Fruit fly (Drosophila melanogaster) whole organism, wandering third instar larva: ENCODE measurements around the gene Irc.

Experiments used
- Abd-B ChIP-seq: fragments of >200 bp; optimal IDR thresholded peaks from 2 replicates; lab custom pipeline; 2017; ENCODE audit warnings: missing biosample characterization, missing genetic modification characterization
- CG32264 ChIP-seq: fragments of 200-800 bp; sonication (Bioruptor generic); optimal IDR thresholded peaks from 2 replicates; lab custom pipeline; 2016; ENCODE audit warnings: missing biosample characterization, missing genetic modification characterization
- Hr78 ChIP-seq: fragments of >200 bp; optimal IDR thresholded peaks from 2 replicates; lab custom pipeline; 2017; ENCODE audit warnings: missing biosample characterization, missing genetic modification characterization
- OdsH ChIP-seq: fragments of 200-800 bp; sonication (Bioruptor generic); optimal IDR thresholded peaks from 2 replicates; lab custom pipeline; 2016; ENCODE audit warnings: missing biosample characterization, mild to moderate bottlenecking, missing genetic modification characterization
- Rel ChIP-seq, 2 experiments: fragments of 200-800 bp; sonication (Bioruptor generic) in 1 of 2; optimal IDR thresholded peaks; 2 replicates in 1 of 2; 3 replicates in 1 of 2; lab custom pipeline; 2016 to 2019; ENCODE audit warnings: mild to moderate bottlenecking in 2 of 2, missing biosample characterization in 2 of 2, missing genetic modification characterization in 2 of 2, moderate library complexity in 1 of 2
- dsf ChIP-seq: sonication (Bioruptor generic); optimal IDR thresholded peaks from 2 replicates; lab custom pipeline; 2016; ENCODE audit warnings: missing biosample characterization, missing genetic modification characterization, borderline replicate concordance
- foxo ChIP-seq, 2 experiments: fragments of 200-800 bp; sonication (Bioruptor generic); optimal IDR thresholded peaks; 2 replicates in 1 of 2; 3 replicates in 1 of 2; lab custom pipeline; 2016 to 2017; ENCODE audit warnings: missing biosample characterization in 2 of 2, missing genetic modification characterization in 2 of 2
- fru ChIP-seq: fragments of 200-800 bp; sonication (Bioruptor generic); optimal IDR thresholded peaks from 3 replicates; lab custom pipeline; 2016; ENCODE audit warnings: missing biosample characterization, mild to moderate bottlenecking, missing genetic modification characterization
- h ChIP-seq: fragments of 200-800 bp; sonication (Bioruptor generic); optimal IDR thresholded peaks from 3 replicates; lab custom pipeline; 2016; ENCODE audit warnings: missing biosample characterization, mild to moderate bottlenecking, missing genetic modification characterization
- psq ChIP-seq: fragments of 200-800 bp; sonication (Bioruptor generic); optimal IDR thresholded peaks from 3 replicates; lab custom pipeline; 2017; ENCODE audit warnings: missing biosample characterization, mild to moderate bottlenecking, missing genetic modification characterization, moderate library complexity
- sage ChIP-seq: fragments of 200-800 bp; sonication (Bioruptor generic); optimal IDR thresholded peaks from 2 replicates; lab custom pipeline; 2016; ENCODE audit warnings: missing biosample characterization, mild to moderate bottlenecking, missing genetic modification characterization
- usp ChIP-seq: fragments of >200 bp; optimal IDR thresholded peaks from 2 replicates; lab custom pipeline; 2017; ENCODE audit warnings: missing biosample characterization, missing genetic modification characterization

DNA sequence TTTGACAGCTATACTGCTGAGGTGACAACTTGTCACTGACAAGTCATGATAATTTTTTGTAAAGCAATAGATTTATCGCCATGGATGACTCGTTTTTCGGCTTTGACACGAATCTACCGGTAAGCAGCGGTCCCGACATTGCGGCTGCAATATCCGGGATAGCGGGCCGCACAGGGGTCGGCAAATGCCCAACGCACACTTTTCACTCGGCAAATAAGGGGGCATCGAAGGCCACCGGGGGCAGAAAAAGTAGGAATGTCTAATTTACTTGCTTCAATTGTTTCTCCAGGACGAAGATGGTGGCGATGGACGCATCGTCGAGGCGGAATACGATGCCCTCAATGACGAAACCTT lies 40.9 kb downstream of the Irc start:
- TF ChIP-seq dsf (no peak), Hr78 (GFP tag; lab: Kevin White, UChicago) (no peak), Rel (GFP tag; optimal IDR thresholded peaks at IDR 0.05; lab: Kevin White, UChicago) (no peak), Rel (tag; optimal IDR thresholded peaks at IDR 0.05; lab: Kevin White, UChicago) (no peak), fru (GFP tag; lab: Kevin White, UChicago) (no peak), OdsH (no peak), usp (GFP tag; lab: Kevin White, UChicago) (no peak), Abd-B (GFP tag; lab: Kevin White, UChicago) (no peak), psq (GFP tag; lab: Kevin White, UChicago) (no peak), sage (GFP tag; lab: Kevin White, UChicago) (no peak), CG32264 (GFP tag; lab: Kevin White, UChicago) (no peak), foxo (GFP tag; optimal IDR thresholded peaks at IDR 0.05; lab: Kevin White, UChicago) (no peak), h (no peak)
